Worm (Caenorhabditis elegans) whole organism, mixed stage, embryonic: ENCODE data around the gene dpy-19.

Experiments
- drap-1 ChIP-seq: fragments of 200-800 bp; sonication (Bioruptor generic); optimal IDR thresholded peaks from 3 replicates; lab custom pipeline; 2018; ENCODE audit warnings: mild to moderate bottlenecking, missing genetic modification characterization, missing compliant biosample characterization
- elt-1 ChIP-seq: sonication (generic microtip); optimal IDR thresholded peaks from 2 replicates; lab custom pipeline; 2017; ENCODE audit warnings: missing genetic modification characterization, mild to moderate bottlenecking, missing compliant biosample characterization, antibody characterized with exemption, moderate library complexity, borderline replicate concordance; ENCODE audit not compliant: insufficient read depth
- mls-2 ChIP-seq: sonication (generic microtip); optimal IDR thresholded peaks from 2 replicates; lab custom pipeline; 2016; ENCODE audit warnings: mild to moderate bottlenecking, missing genetic modification characterization, moderate library complexity, missing compliant biosample characterization
- nhr-12 ChIP-seq: fragments of 150-350 bp; optimal IDR thresholded peaks from 2 replicates; lab custom pipeline; 2014; ENCODE audit warnings: missing biosample characterization, missing genetic modification characterization
- nhr-2 ChIP-seq: fragments of 150-350 bp; optimal IDR thresholded peaks from 2 replicates; lab custom pipeline; 2014; ENCODE audit warnings: missing biosample characterization, missing genetic modification characterization
- nhr-237 ChIP-seq: fragments of 150-350 bp; optimal IDR thresholded peaks from 2 replicates; lab custom pipeline; 2014; ENCODE audit warnings: missing biosample characterization, missing genetic modification characterization
- nhr-76 ChIP-seq: sonication (generic microtip); optimal IDR thresholded peaks from 2 replicates; lab custom pipeline; 2017; ENCODE audit warnings: missing biosample characterization, missing genetic modification characterization
- pha-4 ChIP-seq: fragments of 150-350 bp; optimal IDR thresholded peaks from 2 replicates; lab custom pipeline; 2018; ENCODE audit warnings: missing biosample characterization, missing genetic modification reagents, missing genetic modification characterization
- snpc-4 ChIP-seq: fragments of 150-350 bp; optimal IDR thresholded peaks from 2 replicates; lab custom pipeline; 2014; ENCODE audit warnings: missing biosample characterization, missing genetic modification characterization
- sptf-1 ChIP-seq: sonication (generic microtip); optimal IDR thresholded peaks from 2 replicates; lab custom pipeline; 2017; ENCODE audit warnings: mild to moderate bottlenecking, missing genetic modification characterization, moderate library complexity, missing compliant biosample characterization
- unc-39 ChIP-seq: fragments of 150-350 bp; optimal IDR thresholded peaks from 2 replicates; lab custom pipeline; 2014; ENCODE audit warnings: missing biosample characterization, missing genetic modification characterization
- unc-62 ChIP-seq: fragments of 150-350 bp; optimal IDR thresholded peaks from 2 replicates; lab custom pipeline; 2014; ENCODE audit warnings: missing biosample characterization, missing genetic modification reagents, missing genetic modification characterization
- ztf-11 ChIP-seq: fragments of 150-350 bp; optimal IDR thresholded peaks from 2 replicates; lab custom pipeline; 2014; ENCODE audit warnings: missing biosample characterization, missing genetic modification characterization

DNA sequence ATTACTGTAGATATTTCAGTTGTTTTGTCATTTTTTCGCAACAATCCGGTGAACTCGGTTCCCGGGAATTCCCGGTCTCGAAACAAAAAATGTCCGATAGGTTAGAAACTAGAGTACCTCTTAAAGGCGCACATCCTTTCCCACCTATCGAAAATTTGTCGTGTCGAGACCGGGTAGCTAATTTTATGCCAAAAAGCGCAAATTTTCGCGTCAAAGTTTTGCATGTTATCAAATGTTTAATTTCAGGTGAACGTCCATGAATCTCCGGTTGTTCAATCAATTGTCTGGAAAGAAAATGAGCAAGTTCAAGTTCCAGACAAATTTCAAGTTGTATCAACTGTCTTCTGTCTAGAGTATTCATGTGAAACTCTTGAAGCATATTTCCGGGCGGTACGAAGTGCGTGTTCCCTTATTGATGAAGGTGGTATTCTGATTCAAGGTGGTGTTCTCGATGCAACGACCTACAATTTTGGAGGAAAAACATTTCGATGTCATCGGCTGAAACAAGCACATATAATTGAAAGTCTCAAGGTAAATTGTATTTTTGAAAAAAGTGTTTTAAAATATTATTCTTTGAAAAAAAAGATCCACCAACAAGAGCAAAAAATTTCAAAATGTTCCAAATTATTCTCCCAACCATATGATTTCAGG lies 18.4 kb upstream of the dpy-19 start:
- TF ChIP-seq elt-1 (tag; lab: Kevin White, UChicago), result no peak
- no peak for TF ChIP-seq nhr-76 (tag; lab: Kevin White, UChicago)
- no peak for TF ChIP-seq nhr-12 (tag; lab: Kevin White, UChicago)
- no peak for TF ChIP-seq mls-2 (tag; lab: Kevin White, UChicago)
- no peak for TF ChIP-seq pha-4 (tag; lab: Kevin White, UChicago)
- TF ChIP-seq drap-1 (GFP tag; lab: Kevin White, UChicago), result no peak
- TF ChIP-seq unc-39, result no peak
- no peak for TF ChIP-seq ztf-11
- TF ChIP-seq unc-62, result no peak
- no peak for TF ChIP-seq nhr-237 (tag; lab: Kevin White, UChicago)
- no peak for TF ChIP-seq sptf-1 (tag; lab: Kevin White, UChicago)
- TF ChIP-seq snpc-4, result no peak
- no peak for TF ChIP-seq nhr-2
